Fruit fly (Drosophila melanogaster) whole organism, prepupa: ENCODE data around the gene Tbc1d22.

ENCODE experiments used
- Blimp-1 ChIP-seq: fragments of 200-800 bp; sonication (Bioruptor generic); optimal IDR thresholded peaks from 3 replicates; lab custom pipeline; 2017; ENCODE audit warnings: missing biosample characterization, missing genetic modification characterization, mild to moderate bottlenecking, moderate library complexity, missing genetic modification reagents
- CG10669 ChIP-seq: fragments of 200-800 bp; sonication (Bioruptor generic); optimal IDR thresholded peaks from 3 replicates; lab custom pipeline; 2018; ENCODE audit warnings: missing biosample characterization, mild to moderate bottlenecking, missing genetic modification characterization, moderate library complexity
- CG11902 ChIP-seq: fragments of 200-800 bp; sonication (Bioruptor generic); optimal IDR thresholded peaks from 3 replicates; lab custom pipeline; 2016; ENCODE audit warnings: missing biosample characterization, missing genetic modification characterization
- CG16779 ChIP-seq: fragments of 200-800 bp; sonication (Bioruptor generic); optimal IDR thresholded peaks from 3 replicates; lab custom pipeline; 2017; ENCODE audit warnings: missing biosample characterization, mild to moderate bottlenecking, missing genetic modification characterization
- CG9139 ChIP-seq: fragments of 200-800 bp; sonication (Bioruptor generic); optimal IDR thresholded peaks from 3 replicates; lab custom pipeline; 2017; ENCODE audit warnings: missing biosample characterization, mild to moderate bottlenecking, missing genetic modification characterization
- Met ChIP-seq: fragments of 200-800 bp; sonication (Bioruptor generic); optimal IDR thresholded peaks from 3 replicates; lab custom pipeline; 2016; ENCODE audit warnings: missing biosample characterization, missing genetic modification characterization
- Sox14 ChIP-seq: fragments of 200-800 bp; sonication (Bioruptor generic); optimal IDR thresholded peaks from 3 replicates; lab custom pipeline; 2016; ENCODE audit warnings: missing biosample characterization, missing genetic modification characterization
- achi ChIP-seq: fragments of 200-800 bp; sonication (Bioruptor generic); optimal IDR thresholded peaks from 3 replicates; lab custom pipeline; 2016; ENCODE audit warnings: missing biosample characterization, missing genetic modification characterization
- acj6 ChIP-seq: fragments of 200-800 bp; sonication (Bioruptor generic); optimal IDR thresholded peaks from 3 replicates; lab custom pipeline; 2016; ENCODE audit warnings: missing biosample characterization, missing genetic modification characterization
- dac ChIP-seq: fragments of 200-800 bp; sonication (Bioruptor generic); optimal IDR thresholded peaks from 2 replicates; lab custom pipeline; 2017; ENCODE audit warnings: missing biosample characterization, mild to moderate bottlenecking, missing genetic modification characterization
- eg ChIP-seq: fragments of 200-800 bp; sonication (Bioruptor generic); IDR thresholded peaks from 3 replicates; pipeline ENCODE4 v1.3.6; 2022; ENCODE audit warnings: missing biosample characterization, missing genetic modification characterization
- fd59A ChIP-seq: fragments of 200-800 bp; sonication (Bioruptor generic); optimal IDR thresholded peaks from 2 replicates; lab custom pipeline; 2017; ENCODE audit warnings: missing biosample characterization, mild to moderate bottlenecking, missing genetic modification characterization, missing genetic modification reagents
- fkh ChIP-seq: fragments of 200-800 bp; sonication (Bioruptor generic); optimal IDR thresholded peaks from 3 replicates; lab custom pipeline; 2017; ENCODE audit warnings: missing biosample characterization, mild to moderate bottlenecking, missing genetic modification characterization, moderate library complexity
- svp ChIP-seq: fragments of 200-800 bp; sonication (Bioruptor generic); peaks from one replicate; lab custom pipeline; 2016; ENCODE audit warnings: missing biosample characterization, missing genetic modification characterization

DNA sequence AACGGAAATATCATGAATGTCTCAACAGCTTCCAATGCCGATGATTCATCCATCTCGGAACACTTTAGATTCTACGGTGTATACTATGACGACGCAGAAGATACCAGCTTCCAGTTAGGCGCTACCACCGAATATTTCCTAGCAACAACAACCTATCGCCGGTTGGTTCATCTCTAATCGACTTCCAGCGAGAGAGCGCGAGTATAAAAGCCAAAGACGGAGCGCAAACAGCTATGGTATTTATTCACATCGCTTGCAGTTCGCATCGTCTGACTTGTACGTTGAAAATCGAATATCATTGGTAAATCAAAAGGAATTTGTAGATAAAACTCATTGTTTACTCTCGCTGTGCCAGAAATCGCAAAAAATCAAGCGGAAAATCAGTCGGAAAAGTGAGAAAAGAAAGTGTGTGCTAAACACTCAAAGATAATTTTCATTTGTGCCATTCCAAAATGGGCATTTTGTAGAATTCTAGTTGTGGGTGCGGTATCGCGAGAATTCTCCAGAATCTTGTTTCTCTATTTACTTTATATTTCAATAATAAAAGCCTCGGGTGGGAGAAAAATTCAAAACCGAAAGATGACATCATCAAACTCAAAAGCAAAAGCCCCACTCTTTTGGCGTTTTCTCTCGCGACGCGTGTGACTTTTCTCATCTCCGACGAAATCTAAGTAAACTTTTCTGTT lies 36.8 kb upstream of the Tbc1d22 start, which contains the start of gene AnxB9:
- TF ChIP-seq achi, result peak; percentile 36
- TF ChIP-seq acj6, result no peak
- peak; percentile 83 for TF ChIP-seq fkh (GFP tag; lab: Kevin White, UChicago)
- TF ChIP-seq eg, result peak; percentile 57; the same call in 2 of the 3 replicates
- TF ChIP-seq dac (GFP tag; lab: Kevin White, UChicago), result no peak
- no peak for TF ChIP-seq Blimp-1
- no peak for TF ChIP-seq CG10669 (GFP tag; lab: Kevin White, UChicago)
- TF ChIP-seq fd59A (GFP tag; lab: Kevin White, UChicago), result no peak
- TF ChIP-seq CG11902, result no peak
- peak; percentile 17 for TF ChIP-seq Sox14
- TF ChIP-seq Met, result peak; percentile 34
- TF ChIP-seq CG16779, result peak; percentile 65
- TF ChIP-seq CG9139 (GFP tag; lab: Kevin White, UChicago), result peak; percentile 61
- TF ChIP-seq svp, result peak; percentile 46
